Worm (Caenorhabditis elegans): ENCODE results near the gene B0464.9.

Gene B0464.9

ce11 chrIII:9461894-9462784 lies 3.4 kb upstream of the B0464.9 start:
- TF ChIP-seq tbx-7 (tag; optimal IDR thresholded peaks at IDR 0.05) (no peak), ceh-34 (tag; optimal IDR thresholded peaks at IDR 0.05) (no peak), ceh-14 (tag; optimal IDR thresholded peaks at IDR 0.05) (no peak), ceh-24 (tag; optimal IDR thresholded peaks at IDR 0.05) (no peak), odd-2 (tag; optimal IDR thresholded peaks at IDR 0.05) (no peak), rnt-1 (tag; optimal IDR thresholded peaks at IDR 0.05) (no peak), ceh-6 (GFP tag; optimal IDR thresholded peaks at IDR 0.05) (no peak), che-1 (tag; optimal IDR thresholded peaks at IDR 0.05) (no peak), ceh-31 (tag; optimal IDR thresholded peaks at IDR 0.05) (no peak), K02D7.2 (tag; optimal IDR thresholded peaks at IDR 0.05) (no peak), sox-2 (GFP tag; IDR thresholded peaks at IDR 0.05) (no peak)

ce11 chrIII:9462785-9463467 lies 2.6 kb upstream of the B0464.9 start:
- TF ChIP-seq ttx-3 (tag; optimal IDR thresholded peaks at IDR 0.05) (no peak), hlh-13 (GFP tag; optimal IDR thresholded peaks at IDR 0.05) (no peak), ets-4 (tag; optimal IDR thresholded peaks at IDR 0.05) (no peak), ceh-19 (GFP tag; optimal IDR thresholded peaks at IDR 0.05) (no peak), T23F11.4 (GFP tag; optimal IDR thresholded peaks at IDR 0.05) (no peak), che-1 (tag; optimal IDR thresholded peaks at IDR 0.05) (peak; percentile 9), mec-3 (tag; optimal IDR thresholded peaks at IDR 0.05; ENCODE audit: borderline replicate concordance) (no peak), ceh-14 (tag; optimal IDR thresholded peaks at IDR 0.05) (no peak), ahr-1 (tag; optimal IDR thresholded peaks at IDR 0.05) (no peak), ama-1 (optimal IDR thresholded peaks at IDR 0.05) (peak; percentile 50), gmeb-2 (tag; optimal IDR thresholded peaks at IDR 0.05) (no peak)

ce11 chrIII:9465865-9466264 lies 298 bp downstream of the B0464.9 start, which contains the start of gene B0464.6:
Gene B0464.6 (minus strand): TSS chrIII:9465965.
- TF ChIP-seq C38D4.7 (GFP tag; optimal IDR thresholded peaks at IDR 0.05) (no peak), pat-9 (tag; optimal IDR thresholded peaks at IDR 0.05) (no peak), sox-2 (GFP tag; IDR thresholded peaks at IDR 0.05) (no peak), ztf-16 (tag; optimal IDR thresholded peaks at IDR 0.05) (no peak), zip-5 (tag; optimal IDR thresholded peaks at IDR 0.05) (no peak), hlh-13 (GFP tag; optimal IDR thresholded peaks at IDR 0.05) (no peak)

ce11 chrIII:9467095-9467494 lies 1.5 kb downstream of the B0464.9 start, which contains the start of gene baf-1:
Gene baf-1 (plus strand): TSS chrIII:9467464.
- peak; percentile 52 for TF ChIP-seq ceh-31 (tag; optimal IDR thresholded peaks at IDR 0.05)
- TF ChIP-seq K09A11.1 (tag; optimal IDR thresholded peaks at IDR 0.05; ENCODE audit: insufficient read depth), result no peak
- TF ChIP-seq elt-2 (tag; optimal IDR thresholded peaks at IDR 0.05), result peak; percentile 40

ce11 chrIII:9467857-9468256 lies 2.3 kb downstream of the B0464.9 start, which contains the start of gene tag-342:
Gene tag-342 (plus strand): TSS chrIII:9468157.
- TF ChIP-seq ahr-1 (tag; optimal IDR thresholded peaks at IDR 0.05), result no peak
- no peak for TF ChIP-seq npax-4 (tag; optimal IDR thresholded peaks at IDR 0.05)
- TF ChIP-seq tbx-7 (tag; optimal IDR thresholded peaks at IDR 0.05), result no peak
- TF ChIP-seq nhr-232 (tag; optimal IDR thresholded peaks at IDR 0.05), result no peak
- no peak for TF ChIP-seq ama-1 (optimal IDR thresholded peaks at IDR 0.05)
- TF ChIP-seq mec-3 (tag; optimal IDR thresholded peaks at IDR 0.05; ENCODE audit: borderline replicate concordance), result no peak
- TF ChIP-seq ztf-16 (tag; optimal IDR thresholded peaks at IDR 0.05), result no peak
- no peak for TF ChIP-seq lim-6 (tag; optimal IDR thresholded peaks at IDR 0.05)
